Worm (Caenorhabditis elegans) whole organism, late embryonic: ENCODE data around the gene T25B2.3.

Source experiments
- C08G9.2 ChIP-seq: sonication (generic microtip); optimal IDR thresholded peaks from 2 replicates; lab custom pipeline; 2016; ENCODE audit warnings: mild to moderate bottlenecking, missing genetic modification characterization, moderate library complexity, missing compliant biosample characterization
- pqm-1 ChIP-seq: sonication (generic microtip); optimal IDR thresholded peaks from 2 replicates; lab custom pipeline; 2016; ENCODE audit warnings: missing genetic modification characterization, missing compliant biosample characterization

- no peak for TF ChIP-seq pqm-1
- no peak for TF ChIP-seq C08G9.2 (tag; lab: Kevin White, UChicago)
Measured at ce11 chrX:6204696-6205232, 28.8 kb downstream of the T25B2.3 start, which contains the start of gene bca-1.
